Worm (Caenorhabditis elegans) whole organism, mixed stage, embryonic: ENCODE results near the gene srt-63.

Experiments
- M03D4.4 ChIP-seq: sonication (generic microtip); optimal IDR thresholded peaks from 2 replicates; lab custom pipeline; 2017; ENCODE audit warnings: mild to moderate bottlenecking, missing genetic modification characterization, missing compliant biosample characterization
- blmp-1 ChIP-seq: fragments of 150-350 bp; optimal IDR thresholded peaks from 2 replicates; lab custom pipeline; 2014; ENCODE audit warnings: missing biosample characterization, missing genetic modification characterization
- elt-3 ChIP-seq: fragments of 150-350 bp; optimal IDR thresholded peaks from 2 replicates; lab custom pipeline; 2014; ENCODE audit warnings: missing biosample characterization, missing genetic modification characterization
- flh-1 ChIP-seq: fragments of 200-800 bp; sonication (Bioruptor generic); optimal IDR thresholded peaks from 2 replicates; lab custom pipeline; 2018; ENCODE audit warnings: mild to moderate bottlenecking, missing genetic modification characterization, moderate library complexity, missing compliant biosample characterization
- nhr-12 ChIP-seq: fragments of 150-350 bp; optimal IDR thresholded peaks from 2 replicates; lab custom pipeline; 2014; ENCODE audit warnings: missing biosample characterization, missing genetic modification characterization
- nhr-28 ChIP-seq: fragments of 150-350 bp; optimal IDR thresholded peaks from 2 replicates; lab custom pipeline; 2014; ENCODE audit warnings: missing biosample characterization, missing genetic modification characterization
- pha-4 ChIP-seq: fragments of 150-350 bp; optimal IDR thresholded peaks from 2 replicates; lab custom pipeline; 2018; ENCODE audit warnings: missing biosample characterization, missing genetic modification reagents, missing genetic modification characterization
- unc-39 ChIP-seq: fragments of 150-350 bp; optimal IDR thresholded peaks from 2 replicates; lab custom pipeline; 2014; ENCODE audit warnings: missing biosample characterization, missing genetic modification characterization
- unc-62 ChIP-seq: fragments of 150-350 bp; optimal IDR thresholded peaks from 2 replicates; lab custom pipeline; 2014; ENCODE audit warnings: missing biosample characterization, missing genetic modification reagents, missing genetic modification characterization
- ztf-11 ChIP-seq: fragments of 150-350 bp; optimal IDR thresholded peaks from 2 replicates; lab custom pipeline; 2014; ENCODE audit warnings: missing biosample characterization, missing genetic modification characterization

DNA sequence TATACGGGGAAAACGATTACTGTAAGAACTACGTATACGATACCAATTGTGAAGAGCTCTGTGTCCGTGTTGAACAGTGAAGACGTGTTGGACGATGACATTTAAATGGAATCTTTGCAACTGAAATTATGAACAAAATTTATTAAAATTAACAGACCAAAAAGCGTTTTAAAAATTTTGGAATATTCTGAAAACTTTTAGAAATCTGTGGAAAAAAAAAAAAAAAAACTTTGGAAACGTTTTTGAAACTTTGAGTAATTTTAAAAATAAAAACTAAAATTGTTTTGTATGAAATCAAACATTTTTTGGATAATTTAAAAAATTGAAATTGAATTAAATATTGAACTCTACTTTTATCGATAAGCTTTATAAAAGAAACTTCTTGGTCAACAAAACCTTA lies at the start of gene srt-63:
- no peak for TF ChIP-seq unc-62
- no peak for TF ChIP-seq M03D4.4
- no peak for TF ChIP-seq flh-1
- TF ChIP-seq elt-3: no peak
- TF ChIP-seq nhr-12 (tag; lab: Kevin White, UChicago): no peak
- TF ChIP-seq pha-4 (tag; lab: Kevin White, UChicago): no peak
- no peak for TF ChIP-seq unc-39 (tag; lab: Kevin White, UChicago)
- TF ChIP-seq ztf-11 (tag; lab: Kevin White, UChicago): no peak
- TF ChIP-seq blmp-1 (tag; lab: Kevin White, UChicago): no peak
- TF ChIP-seq nhr-28 (tag; lab: Kevin White, UChicago): no peak
